Worm (Caenorhabditis elegans) whole organism, L4/young adult: ENCODE measurements around the gene F10D7.4.

Source experiments
- W03F9.2 ChIP-seq: fragments of 150-350 bp; optimal IDR thresholded peaks from 2 replicates; lab custom pipeline; 2014; ENCODE audit warnings: missing biosample characterization, missing genetic modification characterization
- dao-5 ChIP-seq: sonication (generic microtip); optimal IDR thresholded peaks from 2 replicates; lab custom pipeline; 2016; ENCODE audit warnings: missing genotype, missing genetic modification characterization, moderate library complexity, missing compliant biosample characterization
- him-1 ChIP-seq: sonication (generic microtip); optimal IDR thresholded peaks from 2 replicates; lab custom pipeline; 2016; ENCODE audit warnings: missing genotype, missing genetic modification reagents, missing genetic modification characterization, missing compliant biosample characterization

DNA sequence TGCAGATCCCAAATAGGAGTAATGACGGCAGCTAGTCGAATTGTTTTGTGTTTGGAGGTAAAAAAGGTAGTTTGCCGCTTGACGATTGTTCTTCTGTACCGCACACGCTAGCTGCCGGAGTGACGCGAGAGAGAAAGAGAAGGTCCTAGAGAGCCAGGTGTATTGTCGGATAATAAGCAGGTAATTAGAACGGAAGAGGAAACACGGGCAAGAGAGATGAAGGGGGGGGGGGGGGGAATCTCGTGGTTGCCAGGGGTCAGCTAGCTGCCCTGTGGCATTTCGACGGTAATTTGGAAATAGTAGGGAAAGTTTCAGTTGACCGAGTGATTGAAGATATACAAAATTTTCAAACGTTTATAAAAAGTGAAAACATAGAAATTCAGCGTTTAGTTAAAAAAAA is 32.0 kb upstream of the F10D7.4 start, which contains the start of gene crb-1:
- TF ChIP-seq W03F9.2 (tag; lab: Kevin White, UChicago) (no peak), him-1 (tag; lab: Kevin White, UChicago) (no peak), dao-5 (tag; lab: Kevin White, UChicago) (no peak)
